Fruit fly (Drosophila melanogaster) whole organism, embryonic: Measurements from ENCODE around the gene Dic61B.

Experiments
- Ada2b ChIP-seq: fragments of 200-800 bp; sonication (Bioruptor generic); IDR thresholded peaks from 2 replicates; pipeline ENCODE4 v1.3.6; 2022; ENCODE audit warnings: missing biosample characterization, missing genetic modification characterization
- Blimp-1 ChIP-seq: fragments of 200-800 bp; sonication (Bioruptor generic); optimal IDR thresholded peaks from 3 replicates; lab custom pipeline; 2018; ENCODE audit warnings: missing biosample characterization, missing genetic modification characterization, mild to moderate bottlenecking, moderate library complexity, missing genetic modification reagents
- CG10321 ChIP-seq: fragments of 200-800 bp; sonication (Bioruptor generic); IDR thresholded peaks from 2 replicates; pipeline ENCODE4 v1.3.6; 2022; ENCODE audit warnings: missing biosample characterization, missing genetic modification characterization
- CG12299 ChIP-seq: fragments of 200-800 bp; sonication (Bioruptor generic); optimal IDR thresholded peaks from 2 replicates; lab custom pipeline; 2018; ENCODE audit warnings: missing biosample characterization, mild to moderate bottlenecking, missing genetic modification characterization
- CG12391 ChIP-seq: fragments of 200-800 bp; sonication (Bioruptor generic); optimal IDR thresholded peaks from 3 replicates; lab custom pipeline; 2018; ENCODE audit warnings: missing biosample characterization, mild to moderate bottlenecking, missing genetic modification characterization, moderate library complexity
- CG12659 ChIP-seq: fragments of 200-800 bp; sonication (Bioruptor generic); optimal IDR thresholded peaks from 3 replicates; lab custom pipeline; 2017; ENCODE audit warnings: mild to moderate bottlenecking, missing biosample characterization, missing genetic modification reagents, missing genetic modification characterization
- CG12769 ChIP-seq: fragments of 200-800 bp; sonication (Bioruptor generic); optimal IDR thresholded peaks from 2 replicates; lab custom pipeline; 2019; ENCODE audit warnings: missing biosample characterization, mild to moderate bottlenecking, missing genetic modification characterization, moderate library complexity
- CG13287 ChIP-seq: fragments of 200-800 bp; sonication (Bioruptor generic); IDR thresholded peaks from 2 replicates; pipeline ENCODE4 v1.3.6; 2022; ENCODE audit warnings: missing biosample characterization, missing genetic modification characterization; ENCODE audit not compliant: partially characterized antibody
- CG13424 ChIP-seq: fragments of 200-800 bp; sonication (Bioruptor generic); optimal IDR thresholded peaks from 2 replicates; lab custom pipeline; 2019; ENCODE audit warnings: missing biosample characterization, mild to moderate bottlenecking, missing genetic modification characterization, moderate library complexity
- CG13624 ChIP-seq: fragments of 200-800 bp; sonication (Bioruptor generic); optimal IDR thresholded peaks from 2 replicates; lab custom pipeline; 2016; ENCODE audit warnings: missing biosample characterization, missing genetic modification characterization
- CG13894 ChIP-seq: fragments of 200-800 bp; sonication (Bioruptor generic); optimal IDR thresholded peaks from 3 replicates; lab custom pipeline; 2018; ENCODE audit warnings: missing biosample characterization, mild to moderate bottlenecking, missing genetic modification characterization, moderate library complexity
- CG14710 ChIP-seq: fragments of 200-800 bp; sonication (Bioruptor generic); optimal IDR thresholded peaks from 3 replicates; lab custom pipeline; 2019; ENCODE audit warnings: missing biosample characterization, mild to moderate bottlenecking, missing genetic modification characterization, moderate library complexity
- CG17186 ChIP-seq: fragments of 200-800 bp; sonication (Bioruptor generic); optimal IDR thresholded peaks from 3 replicates; lab custom pipeline; 2017; ENCODE audit warnings: missing biosample characterization, missing genetic modification reagents, missing genetic modification characterization
- CG17359 ChIP-seq: fragments of 200-800 bp; sonication (Bioruptor generic); optimal IDR thresholded peaks from 3 replicates; lab custom pipeline; 2018; ENCODE audit warnings: missing biosample characterization, mild to moderate bottlenecking, missing genetic modification characterization, moderate library complexity
- CG17361 ChIP-seq: fragments of 200-800 bp; sonication (Bioruptor generic); IDR thresholded peaks from 3 replicates; pipeline ENCODE4 v1.3.6; 2022; ENCODE audit warnings: missing biosample characterization, missing genetic modification characterization
- CG17612 ChIP-seq: fragments of 200-800 bp; sonication (Bioruptor generic); IDR thresholded peaks from 2 replicates; pipeline ENCODE4 v1.3.6; 2022; ENCODE audit warnings: missing biosample characterization, missing genetic modification characterization
- CG17802 ChIP-seq: fragments of 200-800 bp; sonication (Bioruptor generic); optimal IDR thresholded peaks from 2 replicates; lab custom pipeline; 2018; ENCODE audit warnings: missing biosample characterization, mild to moderate bottlenecking, missing genetic modification characterization, moderate library complexity
- CG17912 ChIP-seq: fragments of 200-800 bp; sonication (Bioruptor generic); optimal IDR thresholded peaks from 2 replicates; lab custom pipeline; 2018; ENCODE audit warnings: missing biosample characterization, mild to moderate bottlenecking, missing genetic modification characterization
- CG2129 ChIP-seq: fragments of 200-800 bp; sonication (Bioruptor generic); IDR thresholded peaks from 2 replicates; pipeline ENCODE4 v1.3.6; 2022; ENCODE audit warnings: missing biosample characterization, missing genetic modification characterization; ENCODE audit not compliant: partially characterized antibody
- CG4360 ChIP-seq: fragments of 200-800 bp; sonication (Bioruptor generic); IDR thresholded peaks from 2 replicates; pipeline ENCODE4 v1.3.6; 2022; ENCODE audit warnings: missing biosample characterization, missing genetic modification characterization
- CG6654 ChIP-seq: fragments of 200-800 bp; sonication (Bioruptor generic); optimal IDR thresholded peaks from 2 replicates; lab custom pipeline; 2017; ENCODE audit warnings: missing biosample characterization, mild to moderate bottlenecking, missing genetic modification characterization
- CG6791 ChIP-seq: fragments of 200-800 bp; sonication (Bioruptor generic); IDR thresholded peaks from 3 replicates; pipeline ENCODE4 v1.3.6; 2022; ENCODE audit warnings: missing biosample characterization, missing genetic modification characterization; ENCODE audit not compliant: partially characterized antibody
- CG7928 ChIP-seq: fragments of 200-800 bp; sonication (Bioruptor generic); optimal IDR thresholded peaks from 2 replicates; lab custom pipeline; 2017; ENCODE audit warnings: missing biosample characterization, mild to moderate bottlenecking, missing genetic modification characterization
- CG8388 ChIP-seq: fragments of 200-800 bp; sonication (Bioruptor generic); optimal IDR thresholded peaks from 2 replicates; lab custom pipeline; 2019; ENCODE audit warnings: missing biosample characterization, mild to moderate bottlenecking, missing genetic modification characterization, moderate library complexity
- CG9437 ChIP-seq: fragments of 200-800 bp; sonication (Bioruptor generic); optimal IDR thresholded peaks from 2 replicates; lab custom pipeline; 2018; ENCODE audit warnings: missing biosample characterization, mild to moderate bottlenecking, missing genetic modification characterization
- CkIIα-i1 ChIP-seq: fragments of 200-800 bp; sonication (Bioruptor generic); IDR thresholded peaks from 2 replicates; pipeline ENCODE4 v1.3.6; 2022; ENCODE audit warnings: missing biosample characterization, missing genetic modification characterization
- Deaf1 ChIP-seq: fragments of 200-800 bp; optimal IDR thresholded peaks from 3 replicates; lab custom pipeline; 2019; ENCODE audit warnings: missing biosample characterization, mild to moderate bottlenecking, missing genetic modification characterization, moderate library complexity
- Dp ChIP-seq: fragments of 200-800 bp; sonication (Bioruptor generic); optimal IDR thresholded peaks from 2 replicates; lab custom pipeline; 2018; ENCODE audit warnings: missing biosample characterization, mild to moderate bottlenecking, missing genetic modification characterization, moderate library complexity
- Eip74EF ChIP-seq, 2 experiments: fragments of 200-800 bp in 1 of 2; fragments of >200 bp in 1 of 2; sonication (Bioruptor generic) in 1 of 2; optimal IDR thresholded peaks; 2 replicates each; lab custom pipeline; 2017 to 2019; ENCODE audit warnings: missing biosample characterization in 2 of 2, missing genetic modification characterization in 2 of 2, mild to moderate bottlenecking in 1 of 2, moderate library complexity in 1 of 2
- Ets97D ChIP-seq: fragments of 200-800 bp; sonication (Bioruptor generic); optimal IDR thresholded peaks from 3 replicates; lab custom pipeline; 2016; ENCODE audit warnings: missing biosample characterization, missing genetic modification characterization
- Fer1 ChIP-seq: fragments of 200-800 bp; sonication (Bioruptor generic); optimal IDR thresholded peaks from 2 replicates; lab custom pipeline; 2017; ENCODE audit warnings: missing biosample characterization, mild to moderate bottlenecking, missing genetic modification characterization
- HLH4C ChIP-seq: fragments of 200-800 bp; sonication (Bioruptor generic); IDR thresholded peaks from 3 replicates; pipeline ENCODE4 v1.3.6; 2022; ENCODE audit warnings: missing biosample characterization, missing genetic modification characterization; ENCODE audit not compliant: partially characterized antibody
- NC2β ChIP-seq: fragments of 200-800 bp; sonication (Bioruptor generic); optimal IDR thresholded peaks from 2 replicates; lab custom pipeline; 2016; ENCODE audit warnings: missing biosample characterization, missing genetic modification characterization
- Trl ChIP-seq, 3 experiments: fragments of >200 bp in 2 of 3; fragments of 200-800 bp in 1 of 3; sonication (Bioruptor generic) in 1 of 3; optimal IDR thresholded peaks; 2 replicates in 1 of 3; 3 replicates in 2 of 3; lab custom pipeline; 2016 to 2017; ENCODE audit warnings: missing biosample characterization in 1 of 3, missing genetic modification characterization in 1 of 3
- YL-1 ChIP-seq: fragments of 200-800 bp; sonication (Bioruptor generic); optimal IDR thresholded peaks from 3 replicates; lab custom pipeline; 2017; ENCODE audit warnings: missing biosample characterization, mild to moderate bottlenecking, missing genetic modification characterization
- aop ChIP-seq: fragments of 200-800 bp; sonication (Bioruptor generic); IDR thresholded peaks from 2 replicates; pipeline ENCODE4 v1.3.6; 2022; ENCODE audit warnings: missing biosample characterization, missing genetic modification characterization
- ap ChIP-seq: fragments of 200-800 bp; sonication (Bioruptor generic); IDR thresholded peaks from 2 replicates; pipeline ENCODE4 v1.3.6; 2022; ENCODE audit warnings: missing biosample characterization, missing genetic modification characterization
- ato ChIP-seq: fragments of 200-800 bp; sonication (Bioruptor generic); IDR thresholded peaks from 2 replicates; pipeline ENCODE4 v1.3.6; 2022; ENCODE audit warnings: missing biosample characterization, missing genetic modification characterization; ENCODE audit not compliant: partially characterized antibody
- bbx ChIP-seq: fragments of 200-800 bp; sonication (Bioruptor generic); IDR thresholded peaks from 2 replicates; pipeline ENCODE4 v1.3.6; 2022; ENCODE audit warnings: missing biosample characterization, missing genetic modification characterization; ENCODE audit not compliant: partially characterized antibody
- dati ChIP-seq: fragments of 200-800 bp; sonication (Bioruptor generic); IDR thresholded peaks from 2 replicates; pipeline ENCODE4 v1.3.6; 2022; ENCODE audit warnings: missing biosample characterization, missing genetic modification characterization
- fru ChIP-seq: fragments of >200 bp; optimal IDR thresholded peaks from 2 replicates; lab custom pipeline; 2017
- gsb ChIP-seq: fragments of 200-800 bp; sonication (Bioruptor generic); IDR thresholded peaks from 2 replicates; pipeline ENCODE4 v1.3.6; 2022; ENCODE audit warnings: missing biosample characterization, missing genetic modification characterization
- jigr1 ChIP-seq: fragments of 200-800 bp; sonication (Bioruptor generic); IDR thresholded peaks from 3 replicates; pipeline ENCODE4 v1.3.6; 2022; ENCODE audit warnings: missing biosample characterization, missing genetic modification characterization
- ken ChIP-seq: fragments of 200-800 bp; sonication (Bioruptor generic); IDR thresholded peaks from 3 replicates; pipeline ENCODE4 v1.3.6; 2022; ENCODE audit warnings: missing biosample characterization, missing genetic modification characterization
- oc ChIP-seq: fragments of 200-800 bp; sonication (Bioruptor generic); optimal IDR thresholded peaks from 2 replicates; lab custom pipeline; 2018; ENCODE audit warnings: missing biosample characterization, mild to moderate bottlenecking, missing genetic modification characterization, moderate library complexity
- pros ChIP-seq: fragments of 200-800 bp; sonication (Bioruptor generic); optimal IDR thresholded peaks from 3 replicates; lab custom pipeline; 2019; ENCODE audit warnings: missing biosample characterization, mild to moderate bottlenecking, missing genetic modification characterization, moderate library complexity
- sna ChIP-seq: fragments of 200-800 bp; sonication (Bioruptor generic); IDR thresholded peaks from 2 replicates; pipeline ENCODE4 v1.3.6; 2022; ENCODE audit warnings: missing biosample characterization, missing genetic modification characterization; ENCODE audit not compliant: partially characterized antibody
- vnd ChIP-seq: fragments of 200-800 bp; sonication (Bioruptor generic); IDR thresholded peaks from 3 replicates; pipeline ENCODE4 v1.3.6; 2022; ENCODE audit warnings: missing biosample characterization, missing genetic modification characterization; ENCODE audit not compliant: partially characterized antibody

Dic61B gene

DNA sequence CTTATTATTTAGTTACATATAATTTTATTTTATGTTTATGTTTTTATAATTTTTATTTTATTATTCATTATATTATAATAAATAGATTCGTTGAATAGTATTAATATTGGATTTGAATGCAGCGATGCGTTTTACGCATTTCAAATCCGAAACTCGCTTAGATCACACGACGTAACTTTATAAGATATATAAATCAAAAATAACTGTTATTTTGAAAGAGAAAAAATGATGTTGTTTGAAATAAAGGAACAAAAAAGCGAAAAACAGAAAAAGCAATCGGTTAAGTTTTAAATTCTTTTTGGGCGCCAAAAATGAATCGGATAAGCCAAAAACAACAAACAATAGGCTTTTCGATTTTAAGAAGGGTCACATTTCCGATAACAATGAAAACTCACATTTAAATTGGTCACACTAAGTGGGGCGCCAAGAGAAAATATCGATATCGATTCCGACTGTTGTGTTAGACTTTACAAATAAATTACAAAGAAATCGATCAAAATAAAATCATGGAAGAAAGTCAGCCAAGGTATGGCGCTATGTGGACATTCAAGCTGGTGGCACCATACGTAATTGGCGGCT lies 6.3 kb downstream of the Dic61B start, which contains the start of gene CG6845 (continued):
- TF ChIP-seq gsb (GFP tag; lab: Robert Waterston, UW) (no peak), sna (GFP tag; lab: Robert Waterston, UW) (peak; percentile 85), CG13287 (GFP tag; lab: Robert Waterston, UW) (peak; percentile 93), vnd (GFP tag; lab: Robert Waterston, UW) (peak; percentile 73), CG14710 (peak; percentile 78), CG4360 (GFP tag; lab: Robert Waterston, UW) (peak; percentile 89), CG17186 (GFP tag; lab: Kevin White, UChicago) (peak; percentile 52), CG12391 (peak; percentile 5), CG6791 (GFP tag; lab: Robert Waterston, UW) (peak; percentile 80), Deaf1 (tag; lab: Kevin White, UChicago) (no peak), CG13894 (peak; percentile 25), CG2129 (GFP tag; lab: Robert Waterston, UW) (peak; percentile 40; the same call in 1 of the 2 replicates), bbx (GFP tag; lab: Robert Waterston, UW) (peak; percentile 89), CG12659 (peak; percentile 26), ap (no peak), HLH4C (GFP tag; lab: Robert Waterston, UW) (peak; percentile 93), Fer1 (GFP tag; lab: Kevin White, UChicago) (peak; percentile 20), fru (lab: Kevin White, UChicago) (no peak), Ets97D (peak; percentile 72), Dp (GFP tag; lab: Kevin White, UChicago) (peak; percentile 99), NC2β (GFP tag; lab: Kevin White, UChicago) (no peak), oc (tag; lab: Kevin White, UChicago) (peak; percentile 43), ato (peak; percentile 86)

DNA sequence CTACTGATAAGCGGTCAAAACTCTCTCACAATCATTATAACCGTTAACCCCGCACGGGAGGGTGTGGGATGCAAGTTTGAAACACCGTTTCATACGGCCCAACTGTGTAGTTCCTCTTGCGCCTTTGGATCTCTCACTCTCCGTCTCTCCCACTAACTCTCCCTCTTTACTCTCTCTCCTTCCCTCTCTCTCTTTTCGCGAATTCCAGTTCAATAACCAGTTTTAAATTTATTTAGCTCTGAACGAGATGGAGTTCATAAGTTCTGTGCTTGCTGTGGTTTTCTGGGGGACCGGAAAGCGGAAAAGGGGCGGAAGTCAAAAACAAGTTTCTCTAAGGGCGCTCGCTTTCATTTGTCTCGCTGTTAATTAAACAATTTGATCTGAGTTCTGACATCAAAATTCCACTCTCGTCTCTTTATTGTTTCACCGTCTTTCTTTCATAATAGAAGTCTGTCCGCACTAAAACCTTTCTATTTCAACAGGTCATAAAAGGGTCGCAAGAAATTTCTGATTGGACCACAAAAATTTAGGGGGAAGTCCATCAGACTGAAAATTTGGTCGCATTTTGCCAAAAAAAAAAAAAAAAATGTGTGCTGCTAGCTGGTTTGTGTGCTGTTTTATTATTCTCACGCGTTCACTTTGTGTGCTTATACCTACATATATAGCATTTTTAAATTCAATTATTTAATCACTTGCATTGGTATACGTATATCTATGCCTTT lies 11.4 kb downstream of the Dic61B start:
- TF ChIP-seq CG17802 (tag; lab: Kevin White, UChicago) = no peak
- peak; percentile 64 to 72 for TF ChIP-seq Trl (optimal IDR thresholded peaks at IDR 0.05; lab: Kevin White, UChicago)
- no peak for TF ChIP-seq Trl (GFP tag; optimal IDR thresholded peaks at IDR 0.05; lab: Kevin White, UChicago)
- no peak for TF ChIP-seq CG12299 (tag; lab: Kevin White, UChicago)
- TF ChIP-seq CG13624 = no peak
- no peak for TF ChIP-seq CkIIα-i1 (GFP tag; lab: Robert Waterston, UW)
- TF ChIP-seq CG17361 (GFP tag; lab: Robert Waterston, UW) = no peak
- no peak for TF ChIP-seq CG17612
- peak; percentile 66 for TF ChIP-seq Blimp-1 (GFP tag; lab: Kevin White, UChicago)
- no peak for TF ChIP-seq YL-1
- no peak for TF ChIP-seq CG8388
- no peak for TF ChIP-seq CG7928 (GFP tag; lab: Kevin White, UChicago)
- peak in 1 of 2 experiments; percentile 45 for TF ChIP-seq Eip74EF (GFP tag; optimal IDR thresholded peaks at IDR 0.05; lab: Kevin White, UChicago)
- TF ChIP-seq CG13424 (tag; lab: Kevin White, UChicago) = no peak
- TF ChIP-seq ken (GFP tag; lab: Robert Waterston, UW) = no peak
- no peak for TF ChIP-seq CG9437 (GFP tag; lab: Kevin White, UChicago)
- TF ChIP-seq aop (GFP tag; lab: Robert Waterston, UW) = no peak
- TF ChIP-seq jigr1 (GFP tag; lab: Robert Waterston, UW) = no peak
- peak; percentile 70 for TF ChIP-seq pros (GFP tag; lab: Kevin White, UChicago)
- TF ChIP-seq dati (GFP tag; lab: Robert Waterston, UW) = no peak
- TF ChIP-seq CG6654 = no peak
- TF ChIP-seq CG12769 (tag; lab: Kevin White, UChicago) = peak; percentile 48
- no peak for TF ChIP-seq Ada2b (GFP tag; lab: Robert Waterston, UW)
- TF ChIP-seq CG10321 (GFP tag; lab: Robert Waterston, UW) = no peak
- TF ChIP-seq CG17912 (GFP tag; lab: Kevin White, UChicago) = no peak
- no peak for TF ChIP-seq CG17359 (tag; lab: Kevin White, UChicago)
